Worm (Caenorhabditis elegans): ENCODE data around the gene F32D1.11.

DNA sequence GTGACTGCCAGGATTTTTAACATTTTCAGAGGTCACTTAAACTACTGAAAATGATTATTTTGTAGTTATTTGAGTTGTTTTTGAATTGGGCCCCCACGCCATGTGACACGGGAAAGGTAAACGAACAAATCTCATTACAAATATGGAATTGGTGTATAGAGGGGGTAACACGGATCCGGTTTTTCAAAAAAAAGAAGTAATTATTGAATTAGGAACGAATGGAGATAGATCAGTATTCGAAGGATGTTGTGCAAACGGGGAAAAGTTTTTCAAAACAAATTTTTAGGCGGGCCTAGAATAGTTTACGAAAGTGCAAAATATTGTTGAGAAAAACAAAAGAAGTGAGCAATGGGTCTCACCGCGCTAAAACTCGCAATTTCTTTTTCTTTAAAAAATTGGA lies at the start of gene F32D1.11:
- TF ChIP-seq F49E8.2 (tag; optimal IDR thresholded peaks at IDR 0.05; ENCODE audit: insufficient read depth) (no peak), aptf-3 (GFP tag; IDR thresholded peaks at IDR 0.05) (no peak), B0019.2 (GFP tag; conservative IDR thresholded peaks at IDR 0.05) (no peak), ztf-6 (GFP tag; IDR thresholded peaks at IDR 0.05) (no peak), unc-62 (GFP tag; optimal IDR thresholded peaks at IDR 0.05) (no peak), B0336.3 (GFP tag; IDR thresholded peaks at IDR 0.05) (no peak), tlf-1 (GFP tag; optimal IDR thresholded peaks at IDR 0.05) (no peak), repo-1 (tag; optimal IDR thresholded peaks at IDR 0.05) (no peak), let-526 (GFP tag; IDR thresholded peaks at IDR 0.05) (no peak)
